Fruit fly (Drosophila melanogaster): ENCODE data around the gene gw.

- TF ChIP-seq psq (optimal IDR thresholded peaks at IDR 0.05) (no peak), insv (optimal IDR thresholded peaks at IDR 0.05) (no peak), Myc (optimal IDR thresholded peaks at IDR 0.05) (no peak), ttk (optimal IDR thresholded peaks at IDR 0.05) (no peak), h (optimal IDR thresholded peaks at IDR 0.05) (no peak), Sin3A (optimal IDR thresholded peaks at IDR 0.05) (no peak)
Observed at dm6 chr4:701948-702347, 41.5 kb upstream of the gw start.

Data from Kc167 (cell line).